Worm (Caenorhabditis elegans) whole organism, late embryonic: Measurements from ENCODE around the gene cand-1.

Source experiments
- F13H6.1 ChIP-seq: sonication (generic microtip); optimal IDR thresholded peaks from 2 replicates; lab custom pipeline; 2016; ENCODE audit warnings: missing genetic modification characterization, missing compliant biosample characterization
- K09A11.1 ChIP-seq: sonication (generic microtip); optimal IDR thresholded peaks from 2 replicates; lab custom pipeline; 2017; ENCODE audit warnings: antibody characterized with exemption, mild to moderate bottlenecking, missing genetic modification characterization, missing compliant biosample characterization; ENCODE audit not compliant: insufficient read depth
- T23F11.4 ChIP-seq: fragments of 200-800 bp; sonication (Bioruptor generic); optimal IDR thresholded peaks from 2 replicates; lab custom pipeline; 2018; ENCODE audit warnings: mild to moderate bottlenecking, missing genetic modification characterization, missing compliant biosample characterization
- ahr-1 ChIP-seq: sonication (generic microtip); optimal IDR thresholded peaks from 2 replicates; lab custom pipeline; 2016; ENCODE audit warnings: missing genetic modification characterization, missing compliant biosample characterization
- ceh-14 ChIP-seq: sonication (generic microtip); optimal IDR thresholded peaks from 2 replicates; lab custom pipeline; 2016; ENCODE audit warnings: missing genotype, missing genetic modification characterization, missing compliant biosample characterization
- ceh-18 ChIP-seq: sonication (generic microtip); optimal IDR thresholded peaks from 2 replicates; lab custom pipeline; 2016; ENCODE audit warnings: missing genetic modification characterization, missing compliant biosample characterization
- ceh-2 ChIP-seq: sonication (generic microtip); optimal IDR thresholded peaks from 2 replicates; lab custom pipeline; 2016; ENCODE audit warnings: missing genotype, missing genetic modification characterization, missing compliant biosample characterization
- ceh-22 ChIP-seq: sonication (generic microtip); optimal IDR thresholded peaks from 2 replicates; lab custom pipeline; 2017; ENCODE audit warnings: missing biosample characterization, missing genetic modification characterization
- ceh-24 ChIP-seq: sonication (generic microtip); optimal IDR thresholded peaks from 2 replicates; lab custom pipeline; 2016; ENCODE audit warnings: mild to moderate bottlenecking, missing genetic modification characterization, missing compliant biosample characterization
- ceh-30 ChIP-seq: fragments of 150-350 bp; optimal IDR thresholded peaks from 2 replicates; lab custom pipeline; 2014; ENCODE audit warnings: missing biosample characterization, missing genetic modification characterization
- ceh-31 ChIP-seq: sonication (generic microtip); optimal IDR thresholded peaks from 2 replicates; lab custom pipeline; 2016; ENCODE audit warnings: missing genetic modification characterization, missing compliant biosample characterization
- ceh-34 ChIP-seq: sonication (generic microtip); optimal IDR thresholded peaks from 2 replicates; lab custom pipeline; 2016; ENCODE audit warnings: mild to moderate bottlenecking, missing genetic modification characterization, missing compliant biosample characterization
- ceh-45 ChIP-seq: fragments of 200-800 bp; sonication (Bioruptor generic); IDR thresholded peaks from 2 replicates; pipeline ENCODE4 v1.3.6; 2022; ENCODE audit warnings: missing genetic modification reagents, missing genetic modification characterization, missing compliant biosample characterization
- ceh-48 ChIP-seq: sonication (generic microtip); optimal IDR thresholded peaks from 2 replicates; lab custom pipeline; 2016; ENCODE audit warnings: missing genetic modification characterization, inconsistent platforms, missing compliant biosample characterization
- ceh-6 ChIP-seq: fragments of 200-800 bp; sonication (Bioruptor generic); optimal IDR thresholded peaks from 2 replicates; lab custom pipeline; 2018; ENCODE audit warnings: mild to moderate bottlenecking, missing genetic modification characterization, missing compliant biosample characterization
- dve-1 ChIP-seq: sonication (generic microtip); optimal IDR thresholded peaks from 2 replicates; lab custom pipeline; 2017; ENCODE audit warnings: antibody characterized with exemption, mild to moderate bottlenecking, missing genetic modification characterization, missing compliant biosample characterization
- elt-4 ChIP-seq: sonication (generic microtip); optimal IDR thresholded peaks from 2 replicates; lab custom pipeline; 2016; ENCODE audit warnings: missing genetic modification characterization, missing compliant biosample characterization
- eyg-1 ChIP-seq: sonication (generic microtip); optimal IDR thresholded peaks from 2 replicates; lab custom pipeline; 2016; ENCODE audit warnings: missing genotype, missing genetic modification characterization, missing compliant biosample characterization
- fkh-10 ChIP-seq: fragments of 150-350 bp; optimal IDR thresholded peaks from 2 replicates; lab custom pipeline; 2014; ENCODE audit warnings: missing biosample characterization, missing genetic modification reagents, missing genetic modification characterization
- fkh-6 ChIP-seq: sonication (generic microtip); optimal IDR thresholded peaks from 2 replicates; lab custom pipeline; 2016; ENCODE audit warnings: missing genetic modification characterization, missing compliant biosample characterization
- gmeb-2 ChIP-seq: sonication (generic microtip); optimal IDR thresholded peaks from 2 replicates; lab custom pipeline; 2016; ENCODE audit warnings: missing genetic modification characterization, inconsistent platforms, missing compliant biosample characterization
- hlh-13 ChIP-seq: fragments of 200-800 bp; sonication (Bioruptor generic); optimal IDR thresholded peaks from 2 replicates; lab custom pipeline; 2018; ENCODE audit warnings: mild to moderate bottlenecking, missing genetic modification characterization, missing compliant biosample characterization
- hlh-15 ChIP-seq: sonication (generic microtip); optimal IDR thresholded peaks from 2 replicates; lab custom pipeline; 2016; ENCODE audit warnings: missing genetic modification characterization, missing compliant biosample characterization
- hlh-6 ChIP-seq: sonication (generic microtip); optimal IDR thresholded peaks from 2 replicates; lab custom pipeline; 2016; ENCODE audit warnings: missing genotype, missing genetic modification characterization, missing compliant biosample characterization
- hlh-8 ChIP-seq: sonication (generic microtip); optimal IDR thresholded peaks from 2 replicates; lab custom pipeline; 2016; ENCODE audit warnings: missing genotype, missing genetic modification characterization, missing compliant biosample characterization
- lim-6 ChIP-seq: sonication (generic microtip); optimal IDR thresholded peaks from 2 replicates; lab custom pipeline; 2016; ENCODE audit warnings: missing genetic modification characterization, missing compliant biosample characterization
- lin-11 ChIP-seq: fragments of 200-800 bp; sonication (Bioruptor generic); optimal IDR thresholded peaks from 2 replicates; lab custom pipeline; 2018; ENCODE audit warnings: mild to moderate bottlenecking, missing genetic modification characterization, missing compliant biosample characterization
- madf-2 ChIP-seq: sonication (generic microtip); optimal IDR thresholded peaks from 2 replicates; lab custom pipeline; 2017; ENCODE audit warnings: missing genetic modification characterization, missing compliant biosample characterization
- nfya-1 ChIP-seq: sonication (generic microtip); optimal IDR thresholded peaks from 2 replicates; lab custom pipeline; 2017; ENCODE audit warnings: missing genetic modification characterization, mild to moderate bottlenecking, missing compliant biosample characterization, antibody characterized with exemption, moderate library complexity
- nhr-11 ChIP-seq: fragments of 150-350 bp; optimal IDR thresholded peaks from 2 replicates; lab custom pipeline; 2014; ENCODE audit warnings: missing biosample characterization, missing genetic modification characterization
- ref-2 ChIP-seq: sonication (generic microtip); optimal IDR thresholded peaks from 2 replicates; lab custom pipeline; 2016; ENCODE audit warnings: missing genetic modification characterization, missing compliant biosample characterization
- rnt-1 ChIP-seq: sonication (generic microtip); optimal IDR thresholded peaks from 2 replicates; lab custom pipeline; 2016; ENCODE audit warnings: missing genetic modification characterization, missing compliant biosample characterization
- sdc-2 ChIP-seq: sonication (generic microtip); optimal IDR thresholded peaks from 2 replicates; lab custom pipeline; 2016; ENCODE audit warnings: missing genotype, missing genetic modification characterization, missing compliant biosample characterization
- tbx-2 ChIP-seq: sonication (generic microtip); optimal IDR thresholded peaks from 2 replicates; lab custom pipeline; 2016; ENCODE audit warnings: missing genetic modification characterization, missing compliant biosample characterization
- tbx-7 ChIP-seq: sonication (generic microtip); optimal IDR thresholded peaks from 2 replicates; lab custom pipeline; 2016; ENCODE audit warnings: missing genotype, missing genetic modification characterization, missing compliant biosample characterization
- ttx-3 ChIP-seq: sonication (generic microtip); optimal IDR thresholded peaks from 2 replicates; lab custom pipeline; 2016; ENCODE audit warnings: missing genetic modification reagents, missing genetic modification characterization, missing compliant biosample characterization
- unc-3 ChIP-seq, 2 experiments: fragments of 200-800 bp in 1 of 2; sonication (Bioruptor generic) in 1 of 2; sonication (generic microtip) in 1 of 2; conservative IDR thresholded peaks in 1 of 2; optimal IDR thresholded peaks in 1 of 2; 2 replicates each; pipeline versions ENCODE4 v1.3.6 to Lab custom; 2016 to 2022; ENCODE audit warnings: missing compliant biosample characterization in 2 of 2, missing genetic modification characterization in 2 of 2, missing genetic modification reagents in 1 of 2
- unc-42 ChIP-seq: sonication (generic microtip); optimal IDR thresholded peaks from 2 replicates; lab custom pipeline; 2016; ENCODE audit warnings: missing genotype, missing genetic modification characterization, missing compliant biosample characterization
- unc-55 ChIP-seq: sonication (generic microtip); optimal IDR thresholded peaks from 2 replicates; lab custom pipeline; 2017; ENCODE audit warnings: missing biosample characterization, missing genetic modification reagents, missing genetic modification characterization
- unc-86 ChIP-seq: sonication (generic microtip); optimal IDR thresholded peaks from 2 replicates; lab custom pipeline; 2016; ENCODE audit warnings: missing genetic modification characterization, missing compliant biosample characterization
- zip-5 ChIP-seq: sonication (generic microtip); optimal IDR thresholded peaks from 2 replicates; lab custom pipeline; 2016; ENCODE audit warnings: missing genetic modification characterization, missing compliant biosample characterization
- ztf-16 ChIP-seq: sonication (generic microtip); optimal IDR thresholded peaks from 2 replicates; lab custom pipeline; 2017; ENCODE audit warnings: missing genetic modification characterization, missing compliant biosample characterization

The cand-1 gene

DNA sequence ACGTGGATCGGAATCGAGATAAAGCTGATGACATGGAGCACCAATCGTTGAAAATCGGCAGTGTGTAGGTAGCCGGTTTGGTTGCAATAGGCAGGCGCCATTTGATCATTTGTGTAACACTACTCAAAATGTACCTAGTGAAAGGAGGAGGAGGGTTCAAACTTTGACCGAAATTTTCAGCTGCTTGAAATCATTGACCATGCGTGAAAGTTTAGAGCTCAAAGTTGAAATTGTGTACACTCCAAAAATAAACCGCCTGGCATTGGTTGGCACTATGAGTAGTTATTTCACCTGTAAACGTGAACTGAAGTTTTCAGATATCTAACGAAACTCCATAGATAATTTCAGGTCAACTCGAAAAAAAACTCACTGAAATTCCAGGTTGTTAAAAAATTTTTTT is 29.2 kb downstream of the cand-1 start, which contains the start of gene srh-215:
srh-215 (minus strand) TSS at position 101 of the 400 bp plus-strand sequence.
- no peak for TF ChIP-seq unc-86 (tag; lab: Kevin White, UChicago)
- TF ChIP-seq elt-4 (tag; lab: Kevin White, UChicago) = no peak
- TF ChIP-seq tbx-2 (tag; lab: Kevin White, UChicago) = no peak
- no peak for TF ChIP-seq dve-1 (tag; lab: Kevin White, UChicago)
- TF ChIP-seq lim-6 = no peak
- TF ChIP-seq unc-55 (GFP tag; lab: Kevin White, UChicago) = no peak
- no peak for TF ChIP-seq ttx-3 (tag; lab: Kevin White, UChicago)
- no peak for TF ChIP-seq ceh-18 (tag; lab: Kevin White, UChicago)
- TF ChIP-seq gmeb-2 (tag; lab: Kevin White, UChicago) = no peak
- no peak for TF ChIP-seq ceh-45 (GFP tag; lab: Robert Waterston, UW)
- no peak for TF ChIP-seq madf-2 (tag; lab: Kevin White, UChicago)
- TF ChIP-seq ceh-31 (tag; lab: Kevin White, UChicago) = no peak
- TF ChIP-seq unc-42 = no peak
- no peak for TF ChIP-seq hlh-15
- no peak for TF ChIP-seq tbx-7 (tag; lab: Kevin White, UChicago)
- no peak for TF ChIP-seq hlh-8 (tag; lab: Kevin White, UChicago)
- TF ChIP-seq T23F11.4 (GFP tag; lab: Kevin White, UChicago) = no peak
- TF ChIP-seq nhr-11 = no peak
- TF ChIP-seq rnt-1 (tag; lab: Kevin White, UChicago) = no peak
- no peak for TF ChIP-seq fkh-10 (GFP tag; lab: Kevin White, UChicago)

DNA sequence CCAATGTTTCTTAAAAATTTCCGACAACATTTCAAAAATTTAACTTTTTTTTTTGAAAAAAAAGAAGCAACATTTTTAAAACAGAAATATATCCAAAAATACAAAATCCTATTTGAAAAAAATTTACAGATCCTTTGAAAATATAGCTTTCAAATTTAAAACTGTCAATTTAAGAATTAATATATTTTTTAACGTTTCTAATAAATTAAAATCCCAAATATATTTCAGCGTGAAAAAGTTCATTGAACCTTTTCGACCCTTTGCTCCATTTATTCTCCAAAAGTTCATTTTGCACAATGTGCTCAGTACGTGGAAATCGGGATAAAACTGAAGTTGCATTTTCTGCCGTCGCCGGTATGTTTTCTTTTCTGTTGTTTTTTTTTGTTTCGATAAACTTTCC is 30.2 kb downstream of the cand-1 start, which contains the start of gene phy-3:
phy-3 (plus strand) TSS at position 301 of the 400 bp plus-strand sequence.
- TF ChIP-seq hlh-6 (tag; lab: Kevin White, UChicago) = no peak
- no peak for TF ChIP-seq nhr-11
- no peak for TF ChIP-seq hlh-15
- TF ChIP-seq lin-11 (tag; lab: Kevin White, UChicago) = no peak
- TF ChIP-seq hlh-13 (GFP tag; lab: Kevin White, UChicago) = no peak
- no peak for TF ChIP-seq F13H6.1 (tag; lab: Kevin White, UChicago)
- no peak for TF ChIP-seq dve-1 (tag; lab: Kevin White, UChicago)
- no peak for TF ChIP-seq ceh-48 (tag; lab: Kevin White, UChicago)
- TF ChIP-seq nfya-1 (tag; lab: Kevin White, UChicago) = no peak
- TF ChIP-seq fkh-6 = no peak
- TF ChIP-seq unc-3 (GFP tag; conservative IDR thresholded peaks at IDR 0.05; lab: Robert Waterston, UW) = no peak
- TF ChIP-seq unc-3 (tag; optimal IDR thresholded peaks at IDR 0.05; lab: Kevin White, UChicago) = no peak
- no peak for TF ChIP-seq ztf-16 (tag; lab: Kevin White, UChicago)
- no peak for TF ChIP-seq ceh-2 (tag; lab: Kevin White, UChicago)
- TF ChIP-seq ahr-1 (tag; lab: Kevin White, UChicago) = no peak
- TF ChIP-seq zip-5 = no peak
- no peak for TF ChIP-seq ceh-14 (tag; lab: Kevin White, UChicago)

DNA sequence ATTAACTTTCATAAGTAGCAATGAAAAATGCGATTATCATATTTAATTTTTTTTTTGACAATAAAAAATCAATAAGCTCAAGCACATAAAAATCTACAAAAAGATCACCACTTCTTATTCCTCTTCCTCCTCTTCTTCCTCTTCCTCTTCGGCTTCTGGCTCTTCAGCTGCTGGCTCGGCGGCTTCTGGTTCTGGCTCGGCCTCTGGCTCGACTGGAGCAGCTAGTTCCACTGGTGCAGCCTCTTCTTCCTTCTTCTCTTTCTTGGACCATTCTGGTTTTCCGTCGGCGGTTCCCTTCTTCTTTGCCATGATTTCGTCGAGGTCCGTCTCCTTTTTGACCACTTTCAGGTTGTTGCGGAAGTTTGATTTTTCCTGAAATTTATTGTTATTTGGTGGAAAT is 31.0 kb downstream of the cand-1 start:
- no peak for TF ChIP-seq elt-4 (tag; lab: Kevin White, UChicago)
- TF ChIP-seq T23F11.4 (GFP tag; lab: Kevin White, UChicago) = no peak
- TF ChIP-seq ceh-30 (tag; lab: Kevin White, UChicago) = no peak

DNA sequence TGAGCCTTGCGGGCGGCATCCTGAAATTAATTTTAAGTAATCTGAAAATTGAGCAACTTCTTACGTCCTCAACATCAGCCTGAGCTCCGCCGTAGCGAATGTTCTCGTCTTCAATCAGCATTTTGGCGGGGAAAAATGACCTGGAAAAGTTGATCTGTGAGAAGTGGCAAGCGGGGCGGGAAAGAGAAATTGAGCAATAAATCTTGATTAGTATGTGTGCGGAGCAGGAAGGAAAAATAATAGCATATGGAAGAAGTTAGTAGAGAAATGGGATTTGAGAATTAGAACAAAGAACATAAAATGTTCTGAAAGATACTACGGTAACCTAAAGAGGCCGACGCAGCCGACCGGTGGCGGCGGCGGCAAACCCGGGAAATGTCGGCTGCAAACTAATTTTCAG is 32.3 kb downstream of the cand-1 start, which contains the start of gene tni-3:
tni-3 (minus strand) TSS at position 140 of the 400 bp plus-strand sequence.
- no peak for TF ChIP-seq ceh-6
- TF ChIP-seq ceh-18 (tag; lab: Kevin White, UChicago) = no peak
- no peak for TF ChIP-seq ceh-22 (tag; lab: Kevin White, UChicago)
- TF ChIP-seq fkh-10 (GFP tag; lab: Kevin White, UChicago) = no peak
- no peak for TF ChIP-seq ceh-14 (tag; lab: Kevin White, UChicago)
- no peak for TF ChIP-seq unc-55 (GFP tag; lab: Kevin White, UChicago)
- TF ChIP-seq ceh-31 (tag; lab: Kevin White, UChicago) = no peak
- no peak for TF ChIP-seq sdc-2 (tag; lab: Kevin White, UChicago)
- TF ChIP-seq ztf-16 (tag; lab: Kevin White, UChicago) = no peak
- no peak for TF ChIP-seq hlh-8 (tag; lab: Kevin White, UChicago)
- TF ChIP-seq T23F11.4 (GFP tag; lab: Kevin White, UChicago) = no peak
- TF ChIP-seq ceh-24 = no peak
- TF ChIP-seq eyg-1 = no peak
- TF ChIP-seq ref-2 (tag; lab: Kevin White, UChicago) = no peak
- TF ChIP-seq ceh-34 (tag; lab: Kevin White, UChicago) = no peak
- no peak for TF ChIP-seq lim-6
- TF ChIP-seq rnt-1 (tag; lab: Kevin White, UChicago) = no peak
- no peak for TF ChIP-seq hlh-15
- no peak for TF ChIP-seq K09A11.1 (tag; lab: Kevin White, UChicago)
- TF ChIP-seq, all 69 proteins: peak for 0
